Fruit fly (Drosophila melanogaster) whole organism, embryonic: ENCODE measurements around the gene Cpr73D.

Experiments used
- Ada2b ChIP-seq: fragments of 200-800 bp; sonication (Bioruptor generic); IDR thresholded peaks from 2 replicates; pipeline ENCODE4 v1.3.6; 2022; ENCODE audit warnings: missing biosample characterization, missing genetic modification characterization
- B-H2 ChIP-seq: fragments of 200-800 bp; sonication (Bioruptor generic); optimal IDR thresholded peaks from 2 replicates; lab custom pipeline; 2018; ENCODE audit warnings: missing biosample characterization, mild to moderate bottlenecking, missing genetic modification characterization
- BEAF-32 ChIP-seq: fragments of 200-800 bp; sonication (Bioruptor generic); optimal IDR thresholded peaks from 3 replicates; lab custom pipeline; 2017; ENCODE audit warnings: missing biosample characterization, missing genetic modification characterization, mild to moderate bottlenecking, moderate library complexity, missing genetic modification reagents
- CG11093 ChIP-seq: fragments of 200-800 bp; sonication (Bioruptor generic); IDR thresholded peaks from 3 replicates; pipeline ENCODE4 v1.3.6; 2022; ENCODE audit warnings: missing biosample characterization, missing genetic modification characterization
- CG12219 ChIP-seq: fragments of 200-800 bp; sonication (Bioruptor generic); optimal IDR thresholded peaks from 3 replicates; lab custom pipeline; 2018; ENCODE audit warnings: missing biosample characterization, mild to moderate bottlenecking, missing genetic modification characterization
- CG12659 ChIP-seq: fragments of 200-800 bp; sonication (Bioruptor generic); optimal IDR thresholded peaks from 3 replicates; lab custom pipeline; 2017; ENCODE audit warnings: mild to moderate bottlenecking, missing biosample characterization, missing genetic modification reagents, missing genetic modification characterization
- CG13424 ChIP-seq: fragments of 200-800 bp; sonication (Bioruptor generic); optimal IDR thresholded peaks from 2 replicates; lab custom pipeline; 2019; ENCODE audit warnings: missing biosample characterization, mild to moderate bottlenecking, missing genetic modification characterization, moderate library complexity
- CG14860 ChIP-seq: fragments of 200-800 bp; sonication (Bioruptor generic); IDR thresholded peaks from 3 replicates; pipeline ENCODE4 v1.3.6; 2022; ENCODE audit warnings: missing biosample characterization, missing genetic modification characterization; ENCODE audit not compliant: partially characterized antibody
- CG15011 ChIP-seq: fragments of 200-800 bp; sonication (Bioruptor generic); optimal IDR thresholded peaks from 3 replicates; lab custom pipeline; 2018; ENCODE audit warnings: missing biosample characterization, mild to moderate bottlenecking, missing genetic modification characterization
- CG15601 ChIP-seq: fragments of 200-800 bp; sonication (Bioruptor generic); optimal IDR thresholded peaks from 3 replicates; lab custom pipeline; 2019; ENCODE audit warnings: missing biosample characterization, mild to moderate bottlenecking, missing genetic modification characterization, moderate library complexity
- CG15696 ChIP-seq: fragments of 200-800 bp; sonication (Bioruptor generic); optimal IDR thresholded peaks from 2 replicates; lab custom pipeline; 2019; ENCODE audit warnings: missing biosample characterization, mild to moderate bottlenecking, missing genetic modification characterization, moderate library complexity
- CG17829 ChIP-seq: fragments of 200-800 bp; optimal IDR thresholded peaks from 2 replicates; lab custom pipeline; 2019; ENCODE audit warnings: missing biosample characterization, mild to moderate bottlenecking, missing genetic modification characterization, moderate library complexity
- CG1792 ChIP-seq: fragments of 200-800 bp; sonication (Bioruptor generic); optimal IDR thresholded peaks from 2 replicates; lab custom pipeline; 2016; ENCODE audit warnings: missing biosample characterization, missing genetic modification characterization
- CG2202 ChIP-seq: fragments of 200-800 bp; sonication (Bioruptor generic); optimal IDR thresholded peaks from 2 replicates; lab custom pipeline; 2018; ENCODE audit warnings: missing biosample characterization, mild to moderate bottlenecking, missing genetic modification characterization
- CG31388 ChIP-seq: fragments of 200-800 bp; sonication (Bioruptor generic); optimal IDR thresholded peaks from 2 replicates; lab custom pipeline; 2016; ENCODE audit warnings: missing biosample characterization, missing genetic modification characterization
- CG32767 ChIP-seq: fragments of 200-800 bp; sonication (Bioruptor generic); IDR thresholded peaks from 2 replicates; pipeline ENCODE4 v1.3.6; 2022; ENCODE audit warnings: missing biosample characterization, missing genetic modification characterization
- CG34422 ChIP-seq: fragments of 200-800 bp; sonication (Bioruptor generic); IDR thresholded peaks from 3 replicates; pipeline ENCODE4 v1.3.6; 2022; ENCODE audit warnings: missing biosample characterization, missing genetic modification characterization
- CG4282 ChIP-seq: fragments of 200-800 bp; sonication (Bioruptor generic); optimal IDR thresholded peaks from 2 replicates; lab custom pipeline; 2016; ENCODE audit warnings: missing biosample characterization, missing genetic modification characterization
- CG6683 ChIP-seq: fragments of 200-800 bp; sonication (Bioruptor generic); optimal IDR thresholded peaks from 2 replicates; lab custom pipeline; 2017; ENCODE audit warnings: missing biosample characterization, mild to moderate bottlenecking, missing genetic modification characterization, missing genetic modification reagents
- CG7839 ChIP-seq: fragments of 200-800 bp; sonication (Bioruptor generic); optimal IDR thresholded peaks from 3 replicates; lab custom pipeline; 2018; ENCODE audit warnings: missing biosample characterization, mild to moderate bottlenecking, missing genetic modification characterization, moderate library complexity
- CG8281 ChIP-seq: fragments of 200-800 bp; sonication (Bioruptor generic); optimal IDR thresholded peaks from 2 replicates; lab custom pipeline; 2018; ENCODE audit warnings: missing biosample characterization, mild to moderate bottlenecking, missing genetic modification characterization, moderate library complexity
- CG8290 ChIP-seq, 3 experiments: fragments of 200-800 bp; sonication (Bioruptor generic); optimal IDR thresholded peaks; 2 replicates each; lab custom pipeline; 2016 to 2019; ENCODE audit warnings: missing biosample characterization in 3 of 3, missing genetic modification characterization in 3 of 3, mild to moderate bottlenecking in 2 of 3, moderate library complexity in 1 of 3
- CG8388 ChIP-seq: fragments of 200-800 bp; sonication (Bioruptor generic); optimal IDR thresholded peaks from 2 replicates; lab custom pipeline; 2019; ENCODE audit warnings: missing biosample characterization, mild to moderate bottlenecking, missing genetic modification characterization, moderate library complexity
- CHES-1-like ChIP-seq: fragments of 200-800 bp; sonication (Bioruptor generic); optimal IDR thresholded peaks from 2 replicates; lab custom pipeline; 2016; ENCODE audit warnings: missing biosample characterization, missing genetic modification characterization
- Doc2 ChIP-seq: fragments of 200-800 bp; sonication (Bioruptor generic); IDR thresholded peaks from 2 replicates; pipeline ENCODE4 v1.3.6; 2022; ENCODE audit warnings: missing biosample characterization, missing genetic modification characterization
- Drgx ChIP-seq: fragments of 200-800 bp; sonication (Bioruptor generic); IDR thresholded peaks from 2 replicates; pipeline ENCODE4 v1.3.6; 2022; ENCODE audit warnings: missing biosample characterization, missing genetic modification characterization
- Fer1 ChIP-seq: fragments of 200-800 bp; sonication (Bioruptor generic); optimal IDR thresholded peaks from 2 replicates; lab custom pipeline; 2017; ENCODE audit warnings: missing biosample characterization, mild to moderate bottlenecking, missing genetic modification characterization
- Gug ChIP-seq: fragments of 200-800 bp; sonication (Bioruptor generic); IDR thresholded peaks from 4 replicates; pipeline ENCODE4 v1.3.6; 2022; ENCODE audit warnings: missing biosample characterization, missing genetic modification characterization
- Hand ChIP-seq: fragments of 200-800 bp; sonication (Bioruptor generic); optimal IDR thresholded peaks from 2 replicates; lab custom pipeline; 2017; ENCODE audit warnings: mild to moderate bottlenecking, missing biosample characterization, missing genetic modification reagents, missing genetic modification characterization
- Hmx ChIP-seq: fragments of 200-800 bp; sonication (Bioruptor generic); optimal IDR thresholded peaks from 2 replicates; lab custom pipeline; 2016; ENCODE audit warnings: missing biosample characterization, missing genetic modification characterization
- Kr ChIP-seq: fragments of 200-800 bp; sonication (Bioruptor generic); optimal IDR thresholded peaks from 2 replicates; lab custom pipeline; 2017; ENCODE audit warnings: missing biosample characterization, mild to moderate bottlenecking, missing genetic modification characterization
- Max ChIP-seq: fragments of 200-800 bp; sonication (Bioruptor generic); optimal IDR thresholded peaks from 2 replicates; lab custom pipeline; 2016; ENCODE audit warnings: missing biosample characterization, mild to moderate bottlenecking, missing genetic modification characterization
- Mes4 ChIP-seq: fragments of 200-800 bp; sonication (Bioruptor generic); optimal IDR thresholded peaks from 2 replicates; lab custom pipeline; 2016; ENCODE audit warnings: missing biosample characterization, missing genetic modification characterization
- Sry-β ChIP-seq: fragments of 200-800 bp; sonication (Bioruptor generic); optimal IDR thresholded peaks from 2 replicates; lab custom pipeline; 2018; ENCODE audit warnings: missing biosample characterization, mild to moderate bottlenecking, missing genetic modification characterization, moderate library complexity
- TFAM ChIP-seq: fragments of 200-800 bp; sonication (Bioruptor generic); optimal IDR thresholded peaks from 2 replicates; lab custom pipeline; 2017; ENCODE audit warnings: missing biosample characterization, missing genetic modification characterization, inconsistent platforms
- Xrp1 ChIP-seq: fragments of 200-800 bp; sonication (Bioruptor generic); IDR thresholded peaks from 2 replicates; pipeline ENCODE4 v1.3.6; 2022; ENCODE audit warnings: missing biosample characterization, missing genetic modification characterization
- ara ChIP-seq: fragments of 200-800 bp; sonication (Bioruptor generic); IDR thresholded peaks from 2 replicates; pipeline ENCODE4 v1.3.6; 2022; ENCODE audit warnings: missing biosample characterization, missing genetic modification characterization
- ase ChIP-seq: fragments of 200-800 bp; sonication (Bioruptor generic); IDR thresholded peaks from 3 replicates; pipeline ENCODE4 v1.3.6; 2022; ENCODE audit warnings: missing biosample characterization, missing genetic modification characterization
- br ChIP-seq: fragments of >200 bp; optimal IDR thresholded peaks from 2 replicates; lab custom pipeline; 2017
- danr ChIP-seq: fragments of 200-800 bp; sonication (Bioruptor generic); IDR thresholded peaks from 2 replicates; pipeline ENCODE4 v1.3.6; 2022; ENCODE audit warnings: missing biosample characterization, missing genetic modification characterization
- disco-r ChIP-seq: fragments of 200-800 bp; sonication (Bioruptor generic); optimal IDR thresholded peaks from 2 replicates; lab custom pipeline; 2016; ENCODE audit warnings: missing biosample characterization, missing genetic modification characterization
- fd64A ChIP-seq: fragments of 200-800 bp; sonication (Bioruptor generic); optimal IDR thresholded peaks from 3 replicates; lab custom pipeline; 2018; ENCODE audit warnings: missing biosample characterization, mild to moderate bottlenecking, missing genetic modification characterization
- gce ChIP-seq: fragments of 200-800 bp; sonication (Bioruptor generic); IDR thresholded peaks from 3 replicates; pipeline ENCODE4 v1.3.6; 2022; ENCODE audit warnings: missing biosample characterization, missing genetic modification characterization
- ham ChIP-seq: fragments of 200-800 bp; sonication (Bioruptor generic); IDR thresholded peaks from 2 replicates; pipeline ENCODE4 v1.3.6; 2022; ENCODE audit warnings: missing biosample characterization, missing genetic modification characterization
- jing ChIP-seq: fragments of 200-800 bp; sonication (Bioruptor generic); optimal IDR thresholded peaks from 2 replicates; lab custom pipeline; 2018; ENCODE audit warnings: missing biosample characterization, mild to moderate bottlenecking, missing genetic modification characterization
- pzg ChIP-seq: fragments of 200-800 bp; sonication (Bioruptor generic); optimal IDR thresholded peaks from 3 replicates; lab custom pipeline; 2018; ENCODE audit warnings: missing biosample characterization, mild to moderate bottlenecking, missing genetic modification characterization, moderate library complexity
- ranshi ChIP-seq: fragments of 200-800 bp; sonication (Bioruptor generic); IDR thresholded peaks from 2 replicates; pipeline ENCODE4 v1.3.6; 2022; ENCODE audit warnings: missing biosample characterization, missing genetic modification characterization
- sd ChIP-seq: fragments of 200-800 bp; sonication (Bioruptor generic); optimal IDR thresholded peaks from 3 replicates; lab custom pipeline; 2018; ENCODE audit warnings: missing biosample characterization, mild to moderate bottlenecking, missing genetic modification characterization, moderate library complexity
- sqz ChIP-seq: fragments of 200-800 bp; sonication (Bioruptor generic); optimal IDR thresholded peaks from 3 replicates; lab custom pipeline; 2018; ENCODE audit warnings: missing biosample characterization, mild to moderate bottlenecking, missing genetic modification characterization
- stwl ChIP-seq: fragments of 200-800 bp; sonication (Bioruptor generic); optimal IDR thresholded peaks from 3 replicates; lab custom pipeline; 2018; ENCODE audit warnings: missing biosample characterization, mild to moderate bottlenecking, missing genetic modification characterization, moderate library complexity
- usp ChIP-seq: fragments of >200 bp; optimal IDR thresholded peaks from 2 replicates; lab custom pipeline; 2017; ENCODE audit warnings: missing biosample characterization, missing genetic modification characterization

The Cpr73D gene

DNA sequence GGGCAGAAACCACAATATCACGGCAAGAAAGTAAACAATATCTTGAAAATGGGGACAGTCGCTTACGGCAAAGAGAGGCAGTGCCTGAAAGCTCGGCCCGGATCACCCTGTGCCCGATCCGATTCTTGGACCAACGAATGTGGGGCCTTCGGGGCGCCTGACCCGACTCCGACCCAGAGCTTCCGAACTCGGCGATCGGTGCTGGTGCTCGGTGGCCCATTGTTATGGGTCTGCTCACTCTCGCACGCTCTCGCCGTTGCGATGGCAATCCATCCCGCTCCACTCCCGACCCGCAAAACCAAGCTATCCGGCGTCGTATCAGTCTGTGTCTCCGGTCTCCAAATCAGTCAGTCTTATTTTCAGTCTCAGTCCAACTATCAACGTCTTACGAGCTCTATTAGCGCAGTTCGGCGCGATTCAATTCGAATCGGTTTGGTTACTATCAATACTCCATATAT is 12.2 kb upstream of the Cpr73D start, which contains the start of gene Exn:
TSS of gene Exn (plus strand) at position 362 of the 458 bp plus-strand sequence.
- TF ChIP-seq CG7839 (tag; lab: Kevin White, UChicago) (no peak), TFAM (GFP tag; lab: Kevin White, UChicago) (no peak), Xrp1 (GFP tag; lab: Robert Waterston, UW) (no peak), CG15601 (tag; lab: Kevin White, UChicago) (peak; percentile 82), ranshi (GFP tag; lab: Robert Waterston, UW) (peak; percentile 36; the same call in 1 of the 2 replicates), Ada2b (GFP tag; lab: Robert Waterston, UW) (no peak), sqz (GFP tag; lab: Kevin White, UChicago) (no peak), CG2202 (tag; lab: Kevin White, UChicago) (no peak), CG31388 (GFP tag; lab: Kevin White, UChicago) (no peak), CG17829 (tag; lab: Kevin White, UChicago) (no peak), BEAF-32 (no peak), jing (GFP tag; lab: Kevin White, UChicago) (no peak), CG12659 (peak; percentile 29), sd (tag; lab: Kevin White, UChicago) (no peak), Hmx (GFP tag; lab: Kevin White, UChicago) (no peak), Gug (no peak), CG15011 (GFP tag; lab: Kevin White, UChicago) (no peak), br (lab: Kevin White, UChicago) (no peak), CG13424 (tag; lab: Kevin White, UChicago) (no peak), gce (peak; percentile 45; the same call in 1 of the 3 replicates), disco-r (no peak), fd64A (GFP tag; lab: Kevin White, UChicago) (no peak), CG8290 (GFP tag; optimal IDR thresholded peaks at IDR 0.05; lab: Kevin White, UChicago) (no peak), CG8290 (tag; optimal IDR thresholded peaks at IDR 0.05; lab: Kevin White, UChicago) (no peak), CG15696 (tag; lab: Kevin White, UChicago) (no peak), stwl (no peak), CG8388 (GFP tag; lab: Kevin White, UChicago) (no peak), CG4282 (no peak), usp (GFP tag; lab: Kevin White, UChicago) (no peak), ham (GFP tag; lab: Robert Waterston, UW) (no peak), Hand (GFP tag; lab: Kevin White, UChicago) (no peak), ara (no peak), Mes4 (GFP tag; lab: Kevin White, UChicago) (peak; percentile 12), Drgx (GFP tag; lab: Robert Waterston, UW) (peak; percentile 29; the same call in 1 of the 2 replicates), CG12219 (peak; percentile 37), B-H2 (peak; percentile 34), CG32767 (GFP tag; lab: Robert Waterston, UW) (no peak), ase (GFP tag; lab: Robert Waterston, UW) (0 out of 3 replicates have a peak, but pooled peaks have one; percentile 31), Max (GFP tag; lab: Kevin White, UChicago) (no peak), pzg (no peak), CG11093 (GFP tag; lab: Robert Waterston, UW) (no peak), CG14860 (no peak), danr (GFP tag; lab: Robert Waterston, UW) (no peak), Fer1 (GFP tag; lab: Kevin White, UChicago) (peak; percentile 76), CG34422 (peak; percentile 48; the same call in 1 of the 3 replicates), Sry-β (GFP tag; lab: Kevin White, UChicago) (no peak), CHES-1-like (no peak), Kr (GFP tag; lab: Kevin White, UChicago) (no peak), CG8281 (tag; lab: Kevin White, UChicago) (no peak), Doc2 (GFP tag; lab: Robert Waterston, UW) (no peak), CG6683 (GFP tag; lab: Kevin White, UChicago) (no peak), CG1792 (no peak)
